Worm (Caenorhabditis elegans) whole organism, L4 larva: ENCODE measurements around the gene fbxb-6.

Experiments
- F44E2.7 ChIP-seq: fragments of 200-800 bp; sonication (Bioruptor generic); IDR thresholded peaks from 2 replicates; pipeline ENCODE4 v2.1.2; 2022; ENCODE audit warnings: missing genetic modification characterization, missing compliant biosample characterization
- ztf-11 ChIP-seq: fragments of 150-350 bp; optimal IDR thresholded peaks from 2 replicates; lab custom pipeline; 2014; ENCODE audit warnings: missing biosample characterization, missing genetic modification characterization

DNA sequence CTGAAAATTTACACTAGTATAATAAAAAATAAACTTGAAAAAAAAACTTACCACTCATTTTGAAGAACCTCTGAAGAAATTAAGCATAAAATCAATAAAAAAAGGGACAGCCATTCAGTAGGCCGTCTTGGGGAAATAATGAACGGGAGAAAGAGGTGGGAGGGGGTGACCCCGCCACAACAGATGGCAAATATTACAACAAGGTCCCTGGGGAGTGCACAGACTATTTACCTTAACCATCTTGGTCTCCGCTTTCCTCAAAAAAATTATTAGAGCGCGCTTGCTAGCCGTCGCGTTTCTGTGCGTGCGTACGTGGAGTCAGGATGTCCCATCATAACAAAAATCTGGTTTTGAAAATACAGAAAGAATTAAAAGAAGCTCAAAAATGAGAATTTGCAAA, 27.4 kb downstream of the fbxb-6 start, which contains the start of gene T16A1.10:
- TF ChIP-seq F44E2.7 (no peak), ztf-11 (tag; lab: Kevin White, UChicago) (no peak)
